Worm (Caenorhabditis elegans) whole organism, L4 larva: ENCODE data around the gene B0336.12.

Experiments
- ZK337.2 ChIP-seq: fragments of 200-800 bp; sonication (Bioruptor generic); IDR thresholded peaks from 2 replicates; pipeline ENCODE4 v1.3.6; 2022; ENCODE audit warnings: missing genetic modification reagents, missing genetic modification characterization, missing compliant biosample characterization
- daf-12 ChIP-seq: fragments of 150-350 bp; optimal IDR thresholded peaks from 2 replicates; lab custom pipeline; 2014; ENCODE audit warnings: missing biosample characterization, missing genetic modification reagents, missing genetic modification characterization
- dpl-1 ChIP-seq: fragments of 150-350 bp; optimal IDR thresholded peaks from 2 replicates; lab custom pipeline; 2014; ENCODE audit warnings: missing biosample characterization, missing genetic modification reagents, missing genetic modification characterization
- egl-27 ChIP-seq: sonication (generic microtip); optimal IDR thresholded peaks from 3 replicates; lab custom pipeline; 2017; ENCODE audit warnings: missing biosample characterization, missing genetic modification reagents, missing genetic modification characterization
- fkh-10 ChIP-seq: fragments of 150-350 bp; optimal IDR thresholded peaks from 2 replicates; lab custom pipeline; 2014; ENCODE audit warnings: missing biosample characterization, missing genetic modification reagents, missing genetic modification characterization
- hlh-30 ChIP-seq: sonication (generic microtip); optimal IDR thresholded peaks from 2 replicates; lab custom pipeline; 2017; ENCODE audit warnings: antibody characterized with exemption, mild to moderate bottlenecking, missing genetic modification characterization, missing compliant biosample characterization; ENCODE audit not compliant: insufficient read depth
- nhr-28 ChIP-seq: fragments of 150-350 bp; optimal IDR thresholded peaks from 2 replicates; lab custom pipeline; 2014; ENCODE audit warnings: missing biosample characterization, missing genetic modification characterization
- nhr-6 ChIP-seq: fragments of 150-350 bp; optimal IDR thresholded peaks from 2 replicates; lab custom pipeline; 2014; ENCODE audit warnings: missing biosample characterization, missing genetic modification characterization
- nhr-76 ChIP-seq: fragments of 150-350 bp; optimal IDR thresholded peaks from 2 replicates; lab custom pipeline; 2014; ENCODE audit warnings: missing biosample characterization, missing genetic modification characterization
- pha-4 ChIP-seq, 2 experiments: fragments of 150-350 bp in 1 of 2; fragments of 200-800 bp in 1 of 2; sonication (Bioruptor generic) in 1 of 2; IDR thresholded peaks in 1 of 2; optimal IDR thresholded peaks in 1 of 2; 2 replicates each; pipeline versions ENCODE4 v1.3.6 to Lab custom; 2014 to 2022; ENCODE audit warnings: missing genetic modification characterization in 2 of 2, missing genetic modification reagents in 2 of 2, missing biosample characterization in 1 of 2, missing compliant biosample characterization in 1 of 2
- snpc-4 ChIP-seq: fragments of 150-350 bp; optimal IDR thresholded peaks from 2 replicates; lab custom pipeline; 2014; ENCODE audit warnings: missing biosample characterization, missing genetic modification characterization
- zag-1 ChIP-seq: fragments of 150-350 bp; optimal IDR thresholded peaks from 2 replicates; lab custom pipeline; 2014; ENCODE audit warnings: missing biosample characterization, missing genetic modification characterization
- ztf-7 ChIP-seq: fragments of 150-350 bp; optimal IDR thresholded peaks from 2 replicates; lab custom pipeline; 2014; ENCODE audit warnings: missing biosample characterization, missing genetic modification characterization

DNA sequence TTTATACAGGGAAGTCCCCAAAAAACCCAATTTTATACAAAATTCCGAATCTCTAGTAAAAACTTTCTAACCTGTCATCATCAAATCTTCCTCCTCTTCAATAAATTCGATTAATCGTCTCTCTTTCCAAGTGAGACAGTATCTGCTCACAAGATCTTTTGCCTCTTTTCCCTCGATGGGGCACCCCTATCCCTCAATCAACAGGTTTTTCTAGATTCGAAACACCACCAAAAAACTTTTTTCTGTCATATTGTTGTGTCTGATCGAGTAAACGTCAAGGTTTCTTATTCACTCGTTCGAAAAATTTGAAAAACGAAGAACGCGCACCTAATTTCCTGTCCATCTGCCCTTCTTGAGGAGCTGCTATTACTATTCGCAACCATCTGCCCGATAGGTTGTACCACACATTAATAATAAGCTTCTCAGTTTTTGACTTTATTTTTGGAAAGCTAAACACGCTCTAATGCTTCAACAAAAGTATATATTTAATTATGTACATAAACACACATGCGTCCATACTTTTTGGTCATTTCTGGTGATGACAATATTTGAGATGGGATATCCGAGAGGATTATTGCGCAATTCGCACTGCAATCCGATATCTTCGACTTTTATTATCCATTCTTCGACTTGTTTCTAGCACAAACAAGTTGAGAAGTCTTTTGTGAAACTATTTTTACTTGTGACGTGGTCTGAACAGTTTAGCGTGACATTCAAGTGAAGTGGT lies 9.3 kb upstream of the B0336.12 start:
- TF ChIP-seq nhr-28 (tag; lab: Kevin White, UChicago) (no peak), snpc-4 (tag; lab: Kevin White, UChicago) (no peak), hlh-30 (no peak), ztf-7 (tag; lab: Kevin White, UChicago) (no peak), zag-1 (no peak), egl-27 (no peak), daf-12 (no peak), ZK337.2 (GFP tag; lab: Robert Waterston, UW) (no peak), nhr-6 (no peak), dpl-1 (GFP tag; lab: Kevin White, UChicago) (no peak), pha-4 (GFP tag; IDR thresholded peaks at IDR 0.05; lab: Robert Waterston, UW) (no peak), pha-4 (tag; optimal IDR thresholded peaks at IDR 0.05; lab: Kevin White, UChicago) (no peak), fkh-10 (no peak), nhr-76 (tag; lab: Kevin White, UChicago) (no peak)
